Fruit fly (Drosophila melanogaster) whole organism, embryonic: ENCODE measurements around the gene Doc1.
A peak's percentile ranks its signal among the peaks of the same experiment; 100 is the strongest.

Experiments used
- Adf1 ChIP-seq: fragments of 200-800 bp; sonication (Bioruptor generic); IDR thresholded peaks from 2 replicates; pipeline ENCODE4 v1.3.6; 2022; ENCODE audit warnings: missing biosample characterization, missing genetic modification characterization
- Asciz ChIP-seq: fragments of 200-800 bp; sonication (Bioruptor generic); optimal IDR thresholded peaks from 2 replicates; lab custom pipeline; 2017; ENCODE audit warnings: missing biosample characterization, mild to moderate bottlenecking, missing genetic modification characterization, missing genetic modification reagents
- B-H1 ChIP-seq: fragments of 200-800 bp; sonication (Bioruptor generic); IDR thresholded peaks from 3 replicates; pipeline ENCODE4 v1.3.6; 2022; ENCODE audit warnings: missing biosample characterization, missing genetic modification characterization
- Bteb2 ChIP-seq: fragments of 200-800 bp; sonication (Bioruptor generic); optimal IDR thresholded peaks from 2 replicates; lab custom pipeline; 2016; ENCODE audit warnings: missing biosample characterization, missing genetic modification characterization
- CG10267 ChIP-seq: fragments of 200-800 bp; sonication (Bioruptor generic); optimal IDR thresholded peaks from 2 replicates; lab custom pipeline; 2018; ENCODE audit warnings: missing biosample characterization, mild to moderate bottlenecking, missing genetic modification characterization, moderate library complexity
- CG10959 ChIP-seq: fragments of 200-800 bp; sonication (Bioruptor generic); IDR thresholded peaks from 2 replicates; pipeline ENCODE4 v1.3.6; 2022; ENCODE audit warnings: missing biosample characterization, missing genetic modification characterization
- CG11560 ChIP-seq: fragments of 200-800 bp; sonication (Bioruptor generic); IDR thresholded peaks from 3 replicates; pipeline ENCODE4 v1.3.6; 2022; ENCODE audit warnings: missing biosample characterization, missing genetic modification characterization
- CG12391 ChIP-seq: fragments of 200-800 bp; sonication (Bioruptor generic); optimal IDR thresholded peaks from 3 replicates; lab custom pipeline; 2018; ENCODE audit warnings: missing biosample characterization, mild to moderate bottlenecking, missing genetic modification characterization, moderate library complexity
- CG12744 ChIP-seq: fragments of 200-800 bp; sonication (Bioruptor generic); optimal IDR thresholded peaks from 2 replicates; lab custom pipeline; 2016; ENCODE audit warnings: missing biosample characterization, missing genetic modification characterization
- CG15269 ChIP-seq: fragments of 200-800 bp; sonication (Bioruptor generic); optimal IDR thresholded peaks from 2 replicates; lab custom pipeline; 2018; ENCODE audit warnings: missing biosample characterization, mild to moderate bottlenecking, missing genetic modification characterization, moderate library complexity
- CG15479 ChIP-seq: fragments of 200-800 bp; sonication (Bioruptor generic); optimal IDR thresholded peaks from 3 replicates; lab custom pipeline; 2019; ENCODE audit warnings: missing biosample characterization, mild to moderate bottlenecking, missing genetic modification characterization, moderate library complexity
- CG17361 ChIP-seq: fragments of 200-800 bp; sonication (Bioruptor generic); IDR thresholded peaks from 3 replicates; pipeline ENCODE4 v1.3.6; 2022; ENCODE audit warnings: missing biosample characterization, missing genetic modification characterization
- CG31365 ChIP-seq: fragments of 200-800 bp; sonication (Bioruptor generic); optimal IDR thresholded peaks from 2 replicates; lab custom pipeline; 2018; ENCODE audit warnings: missing biosample characterization, mild to moderate bottlenecking, missing genetic modification characterization
- CG4820 ChIP-seq: fragments of 200-800 bp; sonication (Bioruptor generic); optimal IDR thresholded peaks from 3 replicates; lab custom pipeline; 2016; ENCODE audit warnings: missing biosample characterization, missing genetic modification characterization
- CG5245 ChIP-seq: fragments of 200-800 bp; sonication (Bioruptor generic); optimal IDR thresholded peaks from 3 replicates; lab custom pipeline; 2016; ENCODE audit warnings: missing biosample characterization, missing genetic modification characterization
- CG6272 ChIP-seq: fragments of 200-800 bp; sonication (Bioruptor generic); IDR thresholded peaks from 2 replicates; pipeline ENCODE4 v1.3.6; 2022; ENCODE audit warnings: missing biosample characterization, missing genetic modification characterization
- CG6689 ChIP-seq: fragments of 200-800 bp; sonication (Bioruptor generic); IDR thresholded peaks from 2 replicates; pipeline ENCODE4 v1.3.6; 2022; ENCODE audit warnings: missing biosample characterization, missing genetic modification characterization
- CG8765 ChIP-seq: fragments of 200-800 bp; sonication (Bioruptor generic); IDR thresholded peaks from 2 replicates; pipeline ENCODE4 v1.3.6; 2022; ENCODE audit warnings: missing biosample characterization, missing genetic modification characterization
- CG9215 ChIP-seq: fragments of 200-800 bp; sonication (Bioruptor generic); IDR thresholded peaks from 2 replicates; pipeline ENCODE4 v1.3.6; 2022; ENCODE audit warnings: missing biosample characterization, missing genetic modification characterization
- CG9609 ChIP-seq: fragments of 200-800 bp; sonication (Bioruptor generic); optimal IDR thresholded peaks from 3 replicates; lab custom pipeline; 2016; ENCODE audit warnings: missing biosample characterization, missing genetic modification characterization
- CHES-1-like ChIP-seq: fragments of 200-800 bp; sonication (Bioruptor generic); optimal IDR thresholded peaks from 2 replicates; lab custom pipeline; 2016; ENCODE audit warnings: missing biosample characterization, missing genetic modification characterization
- CrebB ChIP-seq: fragments of 200-800 bp; sonication (Bioruptor generic); optimal IDR thresholded peaks from 3 replicates; lab custom pipeline; 2018; ENCODE audit warnings: missing biosample characterization, mild to moderate bottlenecking, missing genetic modification characterization
- Dek ChIP-seq: fragments of 200-800 bp; sonication (Bioruptor generic); optimal IDR thresholded peaks from 3 replicates; lab custom pipeline; 2019; ENCODE audit warnings: missing biosample characterization, mild to moderate bottlenecking, missing genetic modification characterization, moderate library complexity
- Dip2 ChIP-seq: fragments of 200-800 bp; sonication (Bioruptor generic); IDR thresholded peaks from 2 replicates; pipeline ENCODE4 v1.3.6; 2022; ENCODE audit warnings: missing biosample characterization, missing genetic modification characterization
- H2.0 ChIP-seq: fragments of 200-800 bp; sonication (Bioruptor generic); IDR thresholded peaks from 2 replicates; pipeline ENCODE4 v1.3.6; 2022; ENCODE audit warnings: missing biosample characterization, missing genetic modification characterization
- HLH4C ChIP-seq: fragments of 200-800 bp; sonication (Bioruptor generic); IDR thresholded peaks from 3 replicates; pipeline ENCODE4 v1.3.6; 2022; ENCODE audit warnings: missing biosample characterization, missing genetic modification characterization; ENCODE audit not compliant: partially characterized antibody
- HLH54F ChIP-seq: fragments of 200-800 bp; sonication (Bioruptor generic); optimal IDR thresholded peaks from 3 replicates; lab custom pipeline; 2016; ENCODE audit warnings: missing biosample characterization, missing genetic modification characterization
- Lhr ChIP-seq: fragments of 200-800 bp; sonication (Bioruptor generic); optimal IDR thresholded peaks from 3 replicates; lab custom pipeline; 2017; ENCODE audit warnings: mild to moderate bottlenecking, missing biosample characterization, missing genetic modification reagents, missing genetic modification characterization
- Lpt ChIP-seq: fragments of >200 bp; optimal IDR thresholded peaks from 2 replicates; lab custom pipeline; 2018; ENCODE audit warnings: missing biosample characterization, missing genetic modification characterization
- NC2α ChIP-seq: fragments of 200-800 bp; sonication (Bioruptor generic); optimal IDR thresholded peaks from 2 replicates; lab custom pipeline; 2016; ENCODE audit warnings: missing biosample characterization, missing genetic modification characterization
- NFAT ChIP-seq: fragments of 200-800 bp; sonication (Bioruptor generic); IDR thresholded peaks from 2 replicates; pipeline ENCODE4 v1.3.6; 2022; ENCODE audit warnings: missing biosample characterization, missing genetic modification characterization
- Ptx1 ChIP-seq: fragments of 200-800 bp; sonication (Bioruptor generic); IDR thresholded peaks from 2 replicates; pipeline ENCODE4 v1.3.6; 2022; ENCODE audit warnings: missing biosample characterization, missing genetic modification characterization
- Rfx ChIP-seq: fragments of 200-800 bp; sonication (Bioruptor generic); IDR thresholded peaks from 2 replicates; pipeline ENCODE4 v1.3.6; 2022; ENCODE audit warnings: missing biosample characterization, missing genetic modification characterization
- Sox102F ChIP-seq: fragments of 200-800 bp; sonication (Bioruptor generic); optimal IDR thresholded peaks from 2 replicates; lab custom pipeline; 2018; ENCODE audit warnings: missing biosample characterization, mild to moderate bottlenecking, missing genetic modification characterization, moderate library complexity
- Xbp1 ChIP-seq: fragments of 200-800 bp; sonication (Bioruptor generic); optimal IDR thresholded peaks from 3 replicates; lab custom pipeline; 2016; ENCODE audit warnings: missing biosample characterization, mild to moderate bottlenecking, missing genetic modification characterization
- ase ChIP-seq: fragments of 200-800 bp; sonication (Bioruptor generic); IDR thresholded peaks from 3 replicates; pipeline ENCODE4 v1.3.6; 2022; ENCODE audit warnings: missing biosample characterization, missing genetic modification characterization
- crol ChIP-seq: fragments of 200-800 bp; sonication (Bioruptor generic); IDR thresholded peaks from 2 replicates; pipeline ENCODE4 v1.3.6; 2022; ENCODE audit warnings: missing biosample characterization, missing genetic modification characterization
- crp ChIP-seq, 2 experiments: fragments of 200-800 bp; sonication (Bioruptor generic); optimal IDR thresholded peaks; 2 replicates in 1 of 2; 3 replicates in 1 of 2; lab custom pipeline; 2017; ENCODE audit warnings: missing biosample characterization in 2 of 2, missing genetic modification characterization in 2 of 2, mild to moderate bottlenecking in 1 of 2, moderate library complexity in 1 of 2
- esg ChIP-seq: fragments of 200-800 bp; sonication (Bioruptor generic); conservative IDR thresholded peaks from 2 replicates; pipeline ENCODE4 v1.3.6; 2022; ENCODE audit warnings: missing biosample characterization, missing genetic modification characterization
- gcm ChIP-seq: fragments of 200-800 bp; sonication (Bioruptor generic); optimal IDR thresholded peaks from 2 replicates; lab custom pipeline; 2019; ENCODE audit warnings: missing biosample characterization, mild to moderate bottlenecking, missing genetic modification characterization, moderate library complexity
- gcm2 ChIP-seq: fragments of 200-800 bp; sonication (Bioruptor generic); optimal IDR thresholded peaks from 2 replicates; lab custom pipeline; 2016; ENCODE audit warnings: missing biosample characterization, missing genetic modification characterization
- gsb ChIP-seq: fragments of 200-800 bp; sonication (Bioruptor generic); IDR thresholded peaks from 2 replicates; pipeline ENCODE4 v1.3.6; 2022; ENCODE audit warnings: missing biosample characterization, missing genetic modification characterization
- lmd ChIP-seq: fragments of 200-800 bp; sonication (Bioruptor generic); IDR thresholded peaks from 2 replicates; pipeline ENCODE4 v1.3.6; 2022; ENCODE audit warnings: missing biosample characterization, missing genetic modification characterization
- oc ChIP-seq: fragments of 200-800 bp; sonication (Bioruptor generic); optimal IDR thresholded peaks from 2 replicates; lab custom pipeline; 2018; ENCODE audit warnings: missing biosample characterization, mild to moderate bottlenecking, missing genetic modification characterization, moderate library complexity
- pan ChIP-seq, 4 experiments: fragments of >200 bp in 3 of 4; fragments of 200-800 bp in 1 of 4; sonication (Bioruptor generic) in 1 of 4; optimal IDR thresholded peaks in 3 of 4; IDR thresholded peaks in 1 of 4; 2 replicates each; pipeline versions ENCODE4 v1.3.6 to Lab custom; 2017 to 2022; ENCODE audit warnings: missing biosample characterization in 2 of 4, missing genetic modification characterization in 2 of 4, mixed read lengths in 1 of 4
- pum ChIP-seq: fragments of 200-800 bp; sonication (Bioruptor generic); optimal IDR thresholded peaks from 2 replicates; lab custom pipeline; 2016; ENCODE audit warnings: missing biosample characterization, missing genetic modification characterization
- run ChIP-seq: fragments of 200-800 bp; sonication (Bioruptor generic); optimal IDR thresholded peaks from 3 replicates; lab custom pipeline; 2018; ENCODE audit warnings: missing biosample characterization, mild to moderate bottlenecking, missing genetic modification characterization
- seq ChIP-seq: fragments of 200-800 bp; sonication (Bioruptor generic); IDR thresholded peaks from 2 replicates; pipeline ENCODE4 v1.3.6; 2022; ENCODE audit warnings: missing biosample characterization, missing genetic modification characterization
- tna ChIP-seq: fragments of 200-800 bp; sonication (Bioruptor generic); IDR thresholded peaks from 2 replicates; pipeline ENCODE4 v1.3.6; 2022; ENCODE audit warnings: missing biosample characterization, missing genetic modification characterization; ENCODE audit not compliant: partially characterized antibody
- toy ChIP-seq: fragments of 200-800 bp; sonication (Bioruptor generic); IDR thresholded peaks from 2 replicates; pipeline ENCODE4 v1.3.6; 2022; ENCODE audit warnings: missing biosample characterization, missing genetic modification characterization

Gene Doc1

dm6 chr3L:9042200-9042988, 1.2 kb downstream of the Doc1 start (continued):
- TF ChIP-seq CHES-1-like (GFP tag; lab: Kevin White, UChicago): no peak
- TF ChIP-seq crol (GFP tag; lab: Robert Waterston, UW): no peak
- TF ChIP-seq gcm2 (GFP tag; lab: Kevin White, UChicago): no peak
- TF ChIP-seq Rfx (GFP tag; lab: Robert Waterston, UW): no peak
- TF ChIP-seq Ptx1 (GFP tag; lab: Robert Waterston, UW): peak; percentile 42; the same call in 1 of the 2 replicates
- TF ChIP-seq pan (optimal IDR thresholded peaks at IDR 0.05; lab: Kevin White, UChicago): no peak
- no peak for TF ChIP-seq pan (GFP tag; optimal IDR thresholded peaks at IDR 0.05 in 1 of 2, IDR thresholded peaks at IDR 0.05 in 1 of 2)
- peak; percentile 63; the same call in 2 of the 3 replicates for TF ChIP-seq CG17361
- TF ChIP-seq seq (GFP tag; lab: Robert Waterston, UW): no peak
- TF ChIP-seq ase (GFP tag; lab: Robert Waterston, UW): no peak; the same call in 2 of the 3 replicates
- peak; percentile 5 for TF ChIP-seq Xbp1 (GFP tag; lab: Kevin White, UChicago)
- TF ChIP-seq CG10267 (tag; lab: Kevin White, UChicago): peak; percentile 60
- no peak for TF ChIP-seq Bteb2 (GFP tag; lab: Kevin White, UChicago)
- peak; percentile 25; the same call in 1 of the 2 replicates for TF ChIP-seq lmd (GFP tag; lab: Robert Waterston, UW)
- TF ChIP-seq CG10959 (GFP tag; lab: Robert Waterston, UW): peak; percentile 52; the same call in 1 of the 2 replicates
- peak; percentile 55 for TF ChIP-seq CG12391
- TF ChIP-seq CG31365 (tag; lab: Kevin White, UChicago): no peak
- peak; percentile 52 for TF ChIP-seq CG15479 (GFP tag; lab: Kevin White, UChicago)
- TF ChIP-seq CG15269 (tag; lab: Kevin White, UChicago): peak; percentile 6
- TF ChIP-seq NC2α: no peak
- no peak for TF ChIP-seq HLH54F (GFP tag; lab: Kevin White, UChicago)
- no peak for TF ChIP-seq run (tag; lab: Kevin White, UChicago)
- TF ChIP-seq CG9215 (GFP tag; lab: Robert Waterston, UW): no peak
- peak; percentile 87 for TF ChIP-seq oc (tag; lab: Kevin White, UChicago)
- no peak for TF ChIP-seq tna (GFP tag; lab: Robert Waterston, UW)
- TF ChIP-seq CG8765 (GFP tag; lab: Robert Waterston, UW): no peak
- TF ChIP-seq gcm: peak; percentile 52
- no peak for TF ChIP-seq Dip2 (GFP tag; lab: Robert Waterston, UW)
- peak; percentile 6 for TF ChIP-seq Dek (tag; lab: Kevin White, UChicago)
- TF ChIP-seq CG9609 (GFP tag; lab: Kevin White, UChicago): no peak
- TF ChIP-seq CG12744 (GFP tag; lab: Kevin White, UChicago): no peak
- peak; percentile 60 for TF ChIP-seq CG6689
- no peak for TF ChIP-seq Adf1
- no peak for TF ChIP-seq CG5245
- TF ChIP-seq crp (GFP tag; optimal IDR thresholded peaks at IDR 0.05; lab: Kevin White, UChicago): no peak
- TF ChIP-seq Asciz (GFP tag; lab: Kevin White, UChicago): peak; percentile 52
- TF ChIP-seq toy (GFP tag; lab: Robert Waterston, UW): no peak
- TF ChIP-seq gsb (GFP tag; lab: Robert Waterston, UW): no peak
- no peak for TF ChIP-seq HLH4C (GFP tag; lab: Robert Waterston, UW)
- peak; percentile 55 for TF ChIP-seq Sox102F
- TF ChIP-seq NFAT (GFP tag; lab: Robert Waterston, UW): no peak
- TF ChIP-seq H2.0 (GFP tag; lab: Robert Waterston, UW): no peak
- no peak for TF ChIP-seq CG4820 (GFP tag; lab: Kevin White, UChicago)
- TF ChIP-seq Lpt: no peak
- peak; percentile 40; the same call in 1 of the 2 replicates for TF ChIP-seq esg (GFP tag; lab: Robert Waterston, UW)
- TF ChIP-seq CG6272 (GFP tag; lab: Robert Waterston, UW): no peak; the same call in 1 of the 2 replicates
- no peak for TF ChIP-seq B-H1
- no peak for TF ChIP-seq CrebB
- TF ChIP-seq Lhr (GFP tag; lab: Kevin White, UChicago): peak; percentile 4
- TF ChIP-seq CG11560 (tag; lab: Robert Waterston, UW): no peak
- TF ChIP-seq pum (GFP tag; lab: Kevin White, UChicago): no peak
